Fruit fly (Drosophila melanogaster) whole organism, embryonic: ENCODE data around the gene Gr39a.

Experiments
- Atf-2 ChIP-seq: fragments of 200-800 bp; sonication (Bioruptor generic); optimal IDR thresholded peaks from 2 replicates; lab custom pipeline; 2016; ENCODE audit warnings: missing biosample characterization, missing genetic modification characterization
- Awh ChIP-seq: fragments of 200-800 bp; sonication (Bioruptor generic); IDR thresholded peaks from 2 replicates; pipeline ENCODE4, ENCODE4 v1.3.6; 2022; ENCODE audit warnings: missing biosample characterization, missing genetic modification characterization
- CG10565 ChIP-seq: fragments of 200-800 bp; sonication (Bioruptor generic); optimal IDR thresholded peaks from 3 replicates; lab custom pipeline; 2016; ENCODE audit warnings: missing biosample characterization, mild to moderate bottlenecking, missing genetic modification characterization
- CG11504 ChIP-seq: fragments of 200-800 bp; sonication (Bioruptor generic); optimal IDR thresholded peaks from 3 replicates; lab custom pipeline; 2019; ENCODE audit warnings: missing biosample characterization, mild to moderate bottlenecking, missing genetic modification characterization, moderate library complexity
- CG12299 ChIP-seq: fragments of 200-800 bp; sonication (Bioruptor generic); optimal IDR thresholded peaks from 2 replicates; lab custom pipeline; 2018; ENCODE audit warnings: missing biosample characterization, mild to moderate bottlenecking, missing genetic modification characterization
- CG12769 ChIP-seq: fragments of 200-800 bp; sonication (Bioruptor generic); optimal IDR thresholded peaks from 2 replicates; lab custom pipeline; 2019; ENCODE audit warnings: missing biosample characterization, mild to moderate bottlenecking, missing genetic modification characterization, moderate library complexity
- CG15479 ChIP-seq: fragments of 200-800 bp; sonication (Bioruptor generic); optimal IDR thresholded peaks from 3 replicates; lab custom pipeline; 2019; ENCODE audit warnings: missing biosample characterization, mild to moderate bottlenecking, missing genetic modification characterization, moderate library complexity
- CG15601 ChIP-seq: fragments of 200-800 bp; sonication (Bioruptor generic); optimal IDR thresholded peaks from 3 replicates; lab custom pipeline; 2019; ENCODE audit warnings: missing biosample characterization, mild to moderate bottlenecking, missing genetic modification characterization, moderate library complexity
- CG15696 ChIP-seq: fragments of 200-800 bp; sonication (Bioruptor generic); optimal IDR thresholded peaks from 2 replicates; lab custom pipeline; 2019; ENCODE audit warnings: missing biosample characterization, mild to moderate bottlenecking, missing genetic modification characterization, moderate library complexity
- CG16863 ChIP-seq: fragments of 200-800 bp; sonication (Bioruptor generic); optimal IDR thresholded peaks from 3 replicates; lab custom pipeline; 2016; ENCODE audit warnings: missing biosample characterization, missing genetic modification characterization
- CG32767 ChIP-seq: fragments of 200-800 bp; sonication (Bioruptor generic); IDR thresholded peaks from 2 replicates; pipeline ENCODE4 v1.3.6; 2022; ENCODE audit warnings: missing biosample characterization, missing genetic modification characterization
- CG3281 ChIP-seq: fragments of 200-800 bp; sonication (Bioruptor generic); optimal IDR thresholded peaks from 3 replicates; lab custom pipeline; 2017; ENCODE audit warnings: missing biosample characterization, mild to moderate bottlenecking, missing genetic modification characterization
- CG34224 ChIP-seq: fragments of 200-800 bp; sonication (Bioruptor generic); IDR thresholded peaks from 3 replicates; pipeline ENCODE4 v1.3.6; 2022; ENCODE audit warnings: missing biosample characterization, missing genetic modification characterization; ENCODE audit not compliant: partially characterized antibody
- CG34376 ChIP-seq: fragments of 200-800 bp; sonication (Bioruptor generic); optimal IDR thresholded peaks from 2 replicates; lab custom pipeline; 2018; ENCODE audit warnings: missing biosample characterization, mild to moderate bottlenecking, missing genetic modification characterization
- CG4707 ChIP-seq: fragments of 200-800 bp; sonication (Bioruptor generic); optimal IDR thresholded peaks from 2 replicates; lab custom pipeline; 2018; ENCODE audit warnings: missing biosample characterization, mild to moderate bottlenecking, missing genetic modification characterization, moderate library complexity
- CG4854 ChIP-seq: fragments of 200-800 bp; sonication (Bioruptor generic); optimal IDR thresholded peaks from 2 replicates; lab custom pipeline; 2016; ENCODE audit warnings: missing biosample characterization, missing genetic modification characterization, inconsistent platforms
- CG6813 ChIP-seq: fragments of 200-800 bp; sonication (Bioruptor generic); optimal IDR thresholded peaks from 2 replicates; lab custom pipeline; 2017; ENCODE audit warnings: missing biosample characterization, missing genetic modification characterization, mild to moderate bottlenecking, moderate library complexity, missing genetic modification reagents
- CG7357 ChIP-seq: fragments of 200-800 bp; sonication (Bioruptor generic); IDR thresholded peaks from 3 replicates; pipeline ENCODE4 v1.3.6; 2022; ENCODE audit warnings: missing biosample characterization, missing genetic modification characterization
- CG7372 ChIP-seq: fragments of 200-800 bp; sonication (Bioruptor generic); IDR thresholded peaks from 2 replicates; pipeline ENCODE4 v1.3.6; 2022; ENCODE audit warnings: missing biosample characterization, missing genetic modification characterization
- CG8765 ChIP-seq: fragments of 200-800 bp; sonication (Bioruptor generic); IDR thresholded peaks from 2 replicates; pipeline ENCODE4 v1.3.6; 2022; ENCODE audit warnings: missing biosample characterization, missing genetic modification characterization
- CG8924 ChIP-seq: fragments of 200-800 bp; optimal IDR thresholded peaks from 3 replicates; lab custom pipeline; 2019; ENCODE audit warnings: missing biosample characterization, mild to moderate bottlenecking, missing genetic modification characterization, moderate library complexity
- CG9437 ChIP-seq: fragments of 200-800 bp; sonication (Bioruptor generic); optimal IDR thresholded peaks from 2 replicates; lab custom pipeline; 2018; ENCODE audit warnings: missing biosample characterization, mild to moderate bottlenecking, missing genetic modification characterization
- CkIIα-i1 ChIP-seq: fragments of 200-800 bp; sonication (Bioruptor generic); IDR thresholded peaks from 2 replicates; pipeline ENCODE4 v1.3.6; 2022; ENCODE audit warnings: missing biosample characterization, missing genetic modification characterization
- Dfd ChIP-seq, 2 experiments: fragments of >200 bp; optimal IDR thresholded peaks; 2 replicates each; lab custom pipeline; 2017; ENCODE audit warnings: missing biosample characterization in 2 of 2, missing genetic modification characterization in 2 of 2
- Dll ChIP-seq: fragments of 200-800 bp; sonication (Bioruptor generic); IDR thresholded peaks from 4 replicates; pipeline ENCODE4 v1.3.6; 2022; ENCODE audit warnings: missing biosample characterization, missing genetic modification characterization; ENCODE audit not compliant: partially characterized antibody
- Fer2 ChIP-seq: fragments of 200-800 bp; sonication (Bioruptor generic); optimal IDR thresholded peaks from 2 replicates; lab custom pipeline; 2018; ENCODE audit warnings: missing biosample characterization, mild to moderate bottlenecking, missing genetic modification characterization, moderate library complexity
- GATAe ChIP-seq: fragments of 200-800 bp; sonication (Bioruptor generic); conservative IDR thresholded peaks from 2 replicates; pipeline ENCODE4 v1.3.6; 2022; ENCODE audit warnings: missing biosample characterization, missing genetic modification characterization
- HLH54F ChIP-seq: fragments of 200-800 bp; sonication (Bioruptor generic); optimal IDR thresholded peaks from 3 replicates; lab custom pipeline; 2016; ENCODE audit warnings: missing biosample characterization, missing genetic modification characterization
- Hey ChIP-seq: fragments of 200-800 bp; sonication (Bioruptor generic); optimal IDR thresholded peaks from 3 replicates; lab custom pipeline; 2018; ENCODE audit warnings: missing biosample characterization, mild to moderate bottlenecking, missing genetic modification characterization
- Meics ChIP-seq: fragments of 200-800 bp; sonication (Bioruptor generic); optimal IDR thresholded peaks from 2 replicates; lab custom pipeline; 2017; ENCODE audit warnings: missing biosample characterization, mild to moderate bottlenecking, missing genetic modification characterization
- NC2β ChIP-seq: fragments of 200-800 bp; sonication (Bioruptor generic); optimal IDR thresholded peaks from 2 replicates; lab custom pipeline; 2016; ENCODE audit warnings: missing biosample characterization, missing genetic modification characterization
- PHDP ChIP-seq: fragments of 200-800 bp; sonication (Bioruptor generic); optimal IDR thresholded peaks from 3 replicates; lab custom pipeline; 2018; ENCODE audit warnings: missing biosample characterization, mild to moderate bottlenecking, missing genetic modification characterization, moderate library complexity
- Ravus ChIP-seq: fragments of 200-800 bp; sonication (Bioruptor generic); IDR thresholded peaks from 2 replicates; pipeline ENCODE4 v1.3.6; 2022; ENCODE audit warnings: missing biosample characterization, missing genetic modification characterization
- Tbp ChIP-seq: fragments of >200 bp; optimal IDR thresholded peaks from 2 replicates; lab custom pipeline; 2018; ENCODE audit warnings: missing biosample characterization, missing genetic modification characterization
- al ChIP-seq: fragments of 200-800 bp; sonication (Bioruptor generic); IDR thresholded peaks from 2 replicates; pipeline ENCODE4 v1.3.6; 2022; ENCODE audit warnings: missing biosample characterization, missing genetic modification characterization
- esg ChIP-seq: fragments of 200-800 bp; sonication (Bioruptor generic); conservative IDR thresholded peaks from 2 replicates; pipeline ENCODE4 v1.3.6; 2022; ENCODE audit warnings: missing biosample characterization, missing genetic modification characterization
- gcm2 ChIP-seq: fragments of 200-800 bp; sonication (Bioruptor generic); optimal IDR thresholded peaks from 2 replicates; lab custom pipeline; 2016; ENCODE audit warnings: missing biosample characterization, missing genetic modification characterization
- gro ChIP-seq: fragments of 200-800 bp; sonication (Bioruptor generic); optimal IDR thresholded peaks from 2 replicates; lab custom pipeline; 2016; ENCODE audit warnings: missing biosample characterization, missing genetic modification characterization
- gt ChIP-seq: fragments of 200-800 bp; sonication (Bioruptor generic); IDR thresholded peaks from 2 replicates; pipeline ENCODE4 v1.3.6; 2022; ENCODE audit warnings: missing biosample characterization, missing genetic modification characterization
- her ChIP-seq: fragments of 200-800 bp; sonication (Bioruptor generic); optimal IDR thresholded peaks from 2 replicates; lab custom pipeline; 2016; ENCODE audit warnings: missing biosample characterization, missing genetic modification characterization
- kay ChIP-seq: fragments of 200-800 bp; sonication (Bioruptor generic); optimal IDR thresholded peaks from 2 replicates; lab custom pipeline; 2016; ENCODE audit warnings: missing biosample characterization, missing genetic modification characterization
- ken ChIP-seq: fragments of 200-800 bp; sonication (Bioruptor generic); IDR thresholded peaks from 3 replicates; pipeline ENCODE4 v1.3.6; 2022; ENCODE audit warnings: missing biosample characterization, missing genetic modification characterization
- kni ChIP-seq: fragments of 200-800 bp; sonication (Bioruptor generic); optimal IDR thresholded peaks from 3 replicates; lab custom pipeline; 2017; ENCODE audit warnings: mild to moderate bottlenecking, missing biosample characterization, missing genetic modification reagents, missing genetic modification characterization
- oc ChIP-seq: fragments of 200-800 bp; sonication (Bioruptor generic); optimal IDR thresholded peaks from 2 replicates; lab custom pipeline; 2018; ENCODE audit warnings: missing biosample characterization, mild to moderate bottlenecking, missing genetic modification characterization, moderate library complexity
- pros ChIP-seq: fragments of 200-800 bp; sonication (Bioruptor generic); optimal IDR thresholded peaks from 3 replicates; lab custom pipeline; 2019; ENCODE audit warnings: missing biosample characterization, mild to moderate bottlenecking, missing genetic modification characterization, moderate library complexity
- repo ChIP-seq: fragments of 200-800 bp; sonication (Bioruptor generic); optimal IDR thresholded peaks from 2 replicates; lab custom pipeline; 2016; ENCODE audit warnings: missing biosample characterization, missing genetic modification characterization
- salm ChIP-seq: fragments of 200-800 bp; sonication (Bioruptor generic); optimal IDR thresholded peaks from 2 replicates; lab custom pipeline; 2018; ENCODE audit warnings: missing biosample characterization, mild to moderate bottlenecking, missing genetic modification characterization
- sens ChIP-seq: fragments of 200-800 bp; sonication (Bioruptor generic); peaks from one replicate; lab custom pipeline; 2016; ENCODE audit warnings: missing biosample characterization, missing genetic modification characterization
- shn ChIP-seq: fragments of 200-800 bp; sonication (Bioruptor generic); optimal IDR thresholded peaks from 3 replicates; lab custom pipeline; 2016; ENCODE audit warnings: missing biosample characterization, missing genetic modification characterization
- ttk ChIP-seq: fragments of 200-800 bp; sonication (Bioruptor generic); IDR thresholded peaks from 2 replicates; pipeline ENCODE4 v2.1.2; 2022; ENCODE audit warnings: missing biosample characterization, missing genetic modification characterization
- vfl ChIP-seq: fragments of 200-800 bp; sonication (Bioruptor generic); optimal IDR thresholded peaks from 2 replicates; lab custom pipeline; 2016; ENCODE audit warnings: missing biosample characterization, missing genetic modification characterization
- yki ChIP-seq: fragments of >200 bp; optimal IDR thresholded peaks from 3 replicates; lab custom pipeline; 2018
- zfh2 ChIP-seq: fragments of 200-800 bp; sonication (Bioruptor generic); optimal IDR thresholded peaks from 2 replicates; lab custom pipeline; 2016; ENCODE audit warnings: missing biosample characterization, missing genetic modification characterization

Gene Gr39a

dm6 chr2L:21329353-21329752 lies 38.8 kb downstream of the Gr39a start (continued):
- TF ChIP-seq CG7372 (GFP tag; lab: Robert Waterston, UW) = no peak
- no peak for TF ChIP-seq CG3281
- no peak for TF ChIP-seq PHDP (tag; lab: Kevin White, UChicago)
- no peak for TF ChIP-seq gro (GFP tag; lab: Kevin White, UChicago)
- no peak for TF ChIP-seq Dfd (GFP tag; optimal IDR thresholded peaks at IDR 0.05; lab: Kevin White, UChicago)
- no peak for TF ChIP-seq CG9437 (GFP tag; lab: Kevin White, UChicago)
- TF ChIP-seq CG34376 (GFP tag; lab: Kevin White, UChicago) = peak; percentile 3
- TF ChIP-seq ken (GFP tag; lab: Robert Waterston, UW) = no peak
- TF ChIP-seq esg (GFP tag; lab: Robert Waterston, UW) = no peak
- no peak for TF ChIP-seq kni (GFP tag; lab: Kevin White, UChicago)
- no peak for TF ChIP-seq NC2β (GFP tag; lab: Kevin White, UChicago)
- TF ChIP-seq CG8924 (tag; lab: Kevin White, UChicago) = no peak
- TF ChIP-seq her (GFP tag; lab: Kevin White, UChicago) = no peak
- no peak for TF ChIP-seq CG15479 (GFP tag; lab: Kevin White, UChicago)
- no peak for TF ChIP-seq CG7357 (GFP tag; lab: Robert Waterston, UW)
- TF ChIP-seq repo (GFP tag; lab: Kevin White, UChicago) = no peak
- no peak for TF ChIP-seq CG34224 (GFP tag; lab: Robert Waterston, UW)
- TF ChIP-seq Tbp (GFP tag; lab: Kevin White, UChicago) = no peak
- no peak for TF ChIP-seq gcm2 (GFP tag; lab: Kevin White, UChicago)
- TF ChIP-seq CG11504 = peak; percentile 96
- TF ChIP-seq yki (lab: Kevin White, UChicago) = no peak
- TF ChIP-seq CG6813 (GFP tag; lab: Kevin White, UChicago) = no peak
- no peak for TF ChIP-seq zfh2 (GFP tag; lab: Kevin White, UChicago)
- TF ChIP-seq CkIIα-i1 (GFP tag; lab: Robert Waterston, UW) = no peak
- peak; percentile 21 for TF ChIP-seq oc (tag; lab: Kevin White, UChicago)
- no peak for TF ChIP-seq shn (GFP tag; lab: Kevin White, UChicago)
- no peak for TF ChIP-seq CG12299 (tag; lab: Kevin White, UChicago)
- TF ChIP-seq Ravus (GFP tag; lab: Robert Waterston, UW) = no peak
- TF ChIP-seq Dll (GFP tag; lab: Robert Waterston, UW) = no peak
- TF ChIP-seq salm (tag; lab: Kevin White, UChicago) = no peak
- no peak for TF ChIP-seq vfl (GFP tag; lab: Kevin White, UChicago)
- TF ChIP-seq Hey (tag; lab: Kevin White, UChicago) = peak; percentile 9
- no peak for TF ChIP-seq kay
- peak; percentile 58 for TF ChIP-seq CG4707 (GFP tag; lab: Kevin White, UChicago)
- TF ChIP-seq HLH54F (GFP tag; lab: Kevin White, UChicago) = no peak
- TF ChIP-seq Meics = peak; percentile 3
- no peak for TF ChIP-seq CG12769 (tag; lab: Kevin White, UChicago)
- no peak for TF ChIP-seq gt
- no peak for TF ChIP-seq CG4854 (GFP tag; lab: Kevin White, UChicago)
- no peak for TF ChIP-seq CG8765 (GFP tag; lab: Robert Waterston, UW)
- TF ChIP-seq CG15696 (tag; lab: Kevin White, UChicago) = no peak
- TF ChIP-seq CG32767 (GFP tag; lab: Robert Waterston, UW) = no peak
- TF ChIP-seq CG15601 (tag; lab: Kevin White, UChicago) = peak; percentile 5
- TF ChIP-seq ttk (GFP tag; lab: Robert Waterston, UW) = no peak
- no peak for TF ChIP-seq Fer2 (tag; lab: Kevin White, UChicago)
- TF ChIP-seq Atf-2 (GFP tag; lab: Kevin White, UChicago) = no peak
- no peak for TF ChIP-seq al (GFP tag; lab: Robert Waterston, UW)
- TF ChIP-seq GATAe = peak; percentile 73
- no peak for TF ChIP-seq Awh (GFP tag; lab: Robert Waterston, UW)
- TF ChIP-seq CG10565 = no peak
- peak; percentile 15 for TF ChIP-seq sens (GFP tag; lab: Kevin White, UChicago)
- no peak for TF ChIP-seq CG16863 (GFP tag; lab: Kevin White, UChicago)
- peak; percentile 46 for TF ChIP-seq pros
